Fruit fly (Drosophila melanogaster) whole organism, embryonic: ENCODE measurements around the gene brm.

Experiments used
- Bgb ChIP-seq: fragments of 200-800 bp; sonication (Bioruptor generic); IDR thresholded peaks from 2 replicates; pipeline ENCODE4 v1.3.6; 2022; ENCODE audit warnings: missing biosample characterization, missing genetic modification characterization; ENCODE audit not compliant: partially characterized antibody
- BtbVII ChIP-seq: fragments of 200-800 bp; sonication (Bioruptor generic); optimal IDR thresholded peaks from 3 replicates; lab custom pipeline; 2017; ENCODE audit warnings: missing biosample characterization, mild to moderate bottlenecking, missing genetic modification characterization
- CG10959 ChIP-seq: fragments of 200-800 bp; sonication (Bioruptor generic); IDR thresholded peaks from 2 replicates; pipeline ENCODE4 v1.3.6; 2022; ENCODE audit warnings: missing biosample characterization, missing genetic modification characterization
- CG11696 ChIP-seq: fragments of 200-800 bp; sonication (Bioruptor generic); IDR thresholded peaks from 2 replicates; pipeline ENCODE4 v1.3.6; 2022; ENCODE audit warnings: missing biosample characterization, missing genetic modification characterization
- CG12659 ChIP-seq: fragments of 200-800 bp; sonication (Bioruptor generic); optimal IDR thresholded peaks from 3 replicates; lab custom pipeline; 2017; ENCODE audit warnings: mild to moderate bottlenecking, missing biosample characterization, missing genetic modification reagents, missing genetic modification characterization
- CG12769 ChIP-seq: fragments of 200-800 bp; sonication (Bioruptor generic); optimal IDR thresholded peaks from 2 replicates; lab custom pipeline; 2019; ENCODE audit warnings: missing biosample characterization, mild to moderate bottlenecking, missing genetic modification characterization, moderate library complexity
- CG15601 ChIP-seq: fragments of 200-800 bp; sonication (Bioruptor generic); optimal IDR thresholded peaks from 3 replicates; lab custom pipeline; 2019; ENCODE audit warnings: missing biosample characterization, mild to moderate bottlenecking, missing genetic modification characterization, moderate library complexity
- CG17612 ChIP-seq: fragments of 200-800 bp; sonication (Bioruptor generic); IDR thresholded peaks from 2 replicates; pipeline ENCODE4 v1.3.6; 2022; ENCODE audit warnings: missing biosample characterization, missing genetic modification characterization
- CG1792 ChIP-seq: fragments of 200-800 bp; sonication (Bioruptor generic); optimal IDR thresholded peaks from 2 replicates; lab custom pipeline; 2016; ENCODE audit warnings: missing biosample characterization, missing genetic modification characterization
- CG31388 ChIP-seq: fragments of 200-800 bp; sonication (Bioruptor generic); optimal IDR thresholded peaks from 2 replicates; lab custom pipeline; 2016; ENCODE audit warnings: missing biosample characterization, missing genetic modification characterization
- CG32532 ChIP-seq: fragments of 200-800 bp; sonication (Bioruptor generic); IDR thresholded peaks from 2 replicates; pipeline ENCODE4 v1.3.6; 2022; ENCODE audit warnings: missing biosample characterization, missing genetic modification characterization
- CG32767 ChIP-seq: fragments of 200-800 bp; sonication (Bioruptor generic); IDR thresholded peaks from 2 replicates; pipeline ENCODE4 v1.3.6; 2022; ENCODE audit warnings: missing biosample characterization, missing genetic modification characterization
- CG4282 ChIP-seq: fragments of 200-800 bp; sonication (Bioruptor generic); optimal IDR thresholded peaks from 2 replicates; lab custom pipeline; 2016; ENCODE audit warnings: missing biosample characterization, missing genetic modification characterization
- CG43689 ChIP-seq: fragments of 200-800 bp; sonication (Bioruptor generic); IDR thresholded peaks from 2 replicates; pipeline ENCODE4 v1.3.6; 2022; ENCODE audit warnings: missing biosample characterization, missing genetic modification characterization
- CG6175 ChIP-seq: fragments of 200-800 bp; sonication (Bioruptor generic); IDR thresholded peaks from 3 replicates; pipeline ENCODE4 v1.3.6; 2022; ENCODE audit warnings: missing biosample characterization, missing genetic modification characterization
- CG6791 ChIP-seq: fragments of 200-800 bp; sonication (Bioruptor generic); IDR thresholded peaks from 3 replicates; pipeline ENCODE4 v1.3.6; 2022; ENCODE audit warnings: missing biosample characterization, missing genetic modification characterization; ENCODE audit not compliant: partially characterized antibody
- CG9609 ChIP-seq: fragments of 200-800 bp; sonication (Bioruptor generic); optimal IDR thresholded peaks from 3 replicates; lab custom pipeline; 2016; ENCODE audit warnings: missing biosample characterization, missing genetic modification characterization
- D19A ChIP-seq: fragments of 200-800 bp; optimal IDR thresholded peaks from 3 replicates; lab custom pipeline; 2019; ENCODE audit warnings: missing biosample characterization, mild to moderate bottlenecking, missing genetic modification characterization, moderate library complexity
- Doc2 ChIP-seq: fragments of 200-800 bp; sonication (Bioruptor generic); IDR thresholded peaks from 2 replicates; pipeline ENCODE4 v1.3.6; 2022; ENCODE audit warnings: missing biosample characterization, missing genetic modification characterization
- HHEX ChIP-seq: fragments of 200-800 bp; sonication (Bioruptor generic); optimal IDR thresholded peaks from 3 replicates; lab custom pipeline; 2017; ENCODE audit warnings: missing biosample characterization, mild to moderate bottlenecking, missing genetic modification characterization, missing genetic modification reagents
- HLH54F ChIP-seq: fragments of 200-800 bp; sonication (Bioruptor generic); optimal IDR thresholded peaks from 3 replicates; lab custom pipeline; 2016; ENCODE audit warnings: missing biosample characterization, missing genetic modification characterization
- MBD-R2 ChIP-seq: fragments of 200-800 bp; sonication (Bioruptor generic); IDR thresholded peaks from 2 replicates; pipeline ENCODE4 v1.3.6; 2022; ENCODE audit warnings: missing biosample characterization, missing genetic modification characterization
- Oaz ChIP-seq: fragments of 200-800 bp; sonication (Bioruptor generic); IDR thresholded peaks from 2 replicates; pipeline ENCODE4 v1.3.6; 2022; ENCODE audit warnings: missing biosample characterization, missing genetic modification characterization
- Opbp ChIP-seq: fragments of 200-800 bp; sonication (Bioruptor generic); IDR thresholded peaks from 3 replicates; pipeline ENCODE4 v1.3.6; 2022; ENCODE audit warnings: missing biosample characterization, missing genetic modification characterization; ENCODE audit not compliant: partially characterized antibody
- Six4 ChIP-seq: fragments of 200-800 bp; sonication (Bioruptor generic); optimal IDR thresholded peaks from 2 replicates; lab custom pipeline; 2016; ENCODE audit warnings: missing biosample characterization, missing genetic modification characterization
- Vsx1 ChIP-seq: fragments of 200-800 bp; sonication (Bioruptor generic); optimal IDR thresholded peaks from 2 replicates; lab custom pipeline; 2017; ENCODE audit warnings: missing biosample characterization, mild to moderate bottlenecking, missing genetic modification characterization, missing genetic modification reagents
- ara ChIP-seq: fragments of 200-800 bp; sonication (Bioruptor generic); IDR thresholded peaks from 2 replicates; pipeline ENCODE4 v1.3.6; 2022; ENCODE audit warnings: missing biosample characterization, missing genetic modification characterization
- bowl ChIP-seq: fragments of 200-800 bp; sonication (Bioruptor generic); IDR thresholded peaks from 2 replicates; pipeline ENCODE4 v1.3.6; 2022; ENCODE audit warnings: missing biosample characterization, missing genetic modification characterization
- bsh ChIP-seq, 2 experiments: fragments of 200-800 bp; sonication (Bioruptor generic); optimal IDR thresholded peaks; 2 replicates each; lab custom pipeline; 2017 to 2018; ENCODE audit warnings: mild to moderate bottlenecking in 2 of 2, missing biosample characterization in 2 of 2, missing genetic modification characterization in 2 of 2, moderate library complexity in 1 of 2
- cato ChIP-seq: fragments of 200-800 bp; sonication (Bioruptor generic); optimal IDR thresholded peaks from 2 replicates; lab custom pipeline; 2016; ENCODE audit warnings: missing biosample characterization, missing genetic modification characterization, borderline replicate concordance
- caup ChIP-seq: fragments of 200-800 bp; sonication (Bioruptor generic); optimal IDR thresholded peaks from 3 replicates; lab custom pipeline; 2017; ENCODE audit warnings: missing biosample characterization, mild to moderate bottlenecking, missing genetic modification characterization, moderate library complexity; ENCODE audit not compliant: severe bottlenecking
- chif ChIP-seq, 2 experiments: fragments of 200-800 bp; sonication (Bioruptor generic); optimal IDR thresholded peaks; 3 replicates each; lab custom pipeline; 2016; ENCODE audit warnings: missing biosample characterization in 2 of 2, missing genetic modification characterization in 2 of 2
- dm ChIP-seq: fragments of 200-800 bp; sonication (Bioruptor generic); optimal IDR thresholded peaks from 3 replicates; lab custom pipeline; 2016; ENCODE audit warnings: missing biosample characterization, missing genetic modification characterization
- dmrt99B ChIP-seq: fragments of 200-800 bp; sonication (Bioruptor generic); optimal IDR thresholded peaks from 2 replicates; lab custom pipeline; 2018; ENCODE audit warnings: missing biosample characterization, mild to moderate bottlenecking, missing genetic modification characterization, moderate library complexity
- emc ChIP-seq: fragments of 200-800 bp; sonication (Bioruptor generic); optimal IDR thresholded peaks from 2 replicates; lab custom pipeline; 2016; ENCODE audit warnings: missing biosample characterization, missing genetic modification characterization
- en ChIP-seq: fragments of 200-800 bp; sonication (Bioruptor generic); optimal IDR thresholded peaks from 2 replicates; lab custom pipeline; 2016; ENCODE audit warnings: missing biosample characterization, missing genetic modification characterization
- ftz-f1 ChIP-seq: fragments of 200-800 bp; sonication (Bioruptor generic); optimal IDR thresholded peaks from 2 replicates; lab custom pipeline; 2016; ENCODE audit warnings: missing biosample characterization, missing genetic modification characterization
- gsb ChIP-seq: fragments of 200-800 bp; sonication (Bioruptor generic); IDR thresholded peaks from 2 replicates; pipeline ENCODE4 v1.3.6; 2022; ENCODE audit warnings: missing biosample characterization, missing genetic modification characterization
- h ChIP-seq: fragments of >200 bp; optimal IDR thresholded peaks from 2 replicates; lab custom pipeline; 2017
- hkb ChIP-seq, 2 experiments: fragments of 200-800 bp in 1 of 2; fragments of >200 bp in 1 of 2; sonication (Bioruptor generic) in 1 of 2; IDR thresholded peaks in 1 of 2; optimal IDR thresholded peaks in 1 of 2; 2 replicates each; pipeline versions ENCODE4 v1.3.6 to Lab custom; 2017 to 2022; ENCODE audit warnings: missing biosample characterization in 1 of 2, missing genetic modification characterization in 1 of 2
- hth ChIP-seq: fragments of >200 bp; optimal IDR thresholded peaks from 2 replicates; lab custom pipeline; 2017; ENCODE audit warnings: inconsistent platforms
- nau ChIP-seq: fragments of 200-800 bp; sonication (Bioruptor generic); optimal IDR thresholded peaks from 3 replicates; lab custom pipeline; 2017; ENCODE audit warnings: missing biosample characterization, mild to moderate bottlenecking, missing genetic modification characterization, missing genetic modification reagents
- pita ChIP-seq: fragments of 200-800 bp; sonication (Bioruptor generic); optimal IDR thresholded peaks from 2 replicates; lab custom pipeline; 2017; ENCODE audit warnings: missing biosample characterization, mild to moderate bottlenecking, missing genetic modification characterization
- rib ChIP-seq: fragments of 200-800 bp; sonication (Bioruptor generic); IDR thresholded peaks from 2 replicates; pipeline ENCODE4 v1.3.6; 2022; ENCODE audit warnings: missing biosample characterization, missing genetic modification characterization
- sima ChIP-seq: fragments of 200-800 bp; sonication (Bioruptor generic); optimal IDR thresholded peaks from 2 replicates; lab custom pipeline; 2016; ENCODE audit warnings: missing biosample characterization, missing genetic modification characterization
- sna ChIP-seq: fragments of 200-800 bp; sonication (Bioruptor generic); IDR thresholded peaks from 2 replicates; pipeline ENCODE4 v1.3.6; 2022; ENCODE audit warnings: missing biosample characterization, missing genetic modification characterization; ENCODE audit not compliant: partially characterized antibody
- sqz ChIP-seq: fragments of 200-800 bp; sonication (Bioruptor generic); optimal IDR thresholded peaks from 3 replicates; lab custom pipeline; 2018; ENCODE audit warnings: missing biosample characterization, mild to moderate bottlenecking, missing genetic modification characterization
- ssp ChIP-seq: fragments of 200-800 bp; sonication (Bioruptor generic); IDR thresholded peaks from 2 replicates; pipeline ENCODE4 v1.3.6; 2022; ENCODE audit warnings: missing biosample characterization, missing genetic modification characterization
- tap ChIP-seq: fragments of 200-800 bp; optimal IDR thresholded peaks from 3 replicates; lab custom pipeline; 2019; ENCODE audit warnings: missing biosample characterization, mild to moderate bottlenecking, missing genetic modification characterization, moderate library complexity

The brm gene

DNA sequence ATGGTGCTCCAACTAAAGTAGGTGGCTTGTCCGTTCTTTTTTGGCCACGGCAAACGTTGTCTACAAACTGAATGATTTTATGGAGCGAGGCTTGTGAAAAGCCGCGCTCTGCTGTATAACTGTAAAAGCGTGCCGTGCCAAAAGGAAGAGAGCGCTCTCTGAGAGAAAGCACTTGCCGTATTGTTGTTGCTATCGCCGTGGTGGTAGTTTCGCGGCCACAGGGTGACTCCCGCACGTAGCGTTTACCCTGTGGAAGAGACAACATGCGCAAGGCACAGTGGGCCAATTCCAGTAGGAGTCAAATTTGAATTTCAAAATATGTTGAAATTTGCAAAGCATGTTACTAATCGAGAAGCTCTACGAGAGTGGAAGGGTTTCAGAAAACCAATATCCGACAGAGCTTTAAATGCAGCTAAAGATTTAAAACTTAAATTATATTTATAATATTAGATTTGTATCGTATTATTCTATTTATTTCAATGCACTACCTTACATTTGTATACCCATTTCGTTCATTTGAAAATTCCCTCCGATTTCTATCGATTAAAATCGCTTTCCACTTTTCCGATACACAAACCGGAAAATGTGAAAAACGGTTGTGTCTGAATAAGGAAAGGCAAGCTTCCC lies 57.7 kb downstream of the brm start, which contains the start of gene sff (continued):
- TF ChIP-seq Bgb (no peak), CG12659 (GFP tag; lab: Kevin White, UChicago) (peak; percentile 91), MBD-R2 (peak; percentile 76), hkb (optimal IDR thresholded peaks at IDR 0.05; lab: Kevin White, UChicago) (no peak), hkb (GFP tag; IDR thresholded peaks at IDR 0.05; lab: Robert Waterston, UW) (peak; percentile 93), hth (lab: Kevin White, UChicago) (no peak), CG12769 (tag; lab: Kevin White, UChicago) (peak; percentile 78), CG11696 (GFP tag; lab: Robert Waterston, UW) (peak; percentile 79), BtbVII (GFP tag; lab: Kevin White, UChicago) (peak; percentile 80), h (lab: Kevin White, UChicago) (no peak), bsh (GFP tag; optimal IDR thresholded peaks at IDR 0.05; lab: Kevin White, UChicago) (peak; percentile 34 to 92), CG17612 (GFP tag; lab: Robert Waterston, UW) (peak; percentile 49; the same call in 1 of the 2 replicates), HLH54F (peak; percentile 66), CG6175 (GFP tag; lab: Robert Waterston, UW) (peak; percentile 70; the same call in 2 of the 3 replicates), CG9609 (GFP tag; lab: Kevin White, UChicago) (peak; percentile 71), sqz (GFP tag; lab: Kevin White, UChicago) (peak; percentile 65), CG43689 (GFP tag; lab: Robert Waterston, UW) (no peak), dmrt99B (peak; percentile 84), sima (GFP tag; lab: Kevin White, UChicago) (no peak), dm (GFP tag; lab: Kevin White, UChicago) (peak; percentile 50), rib (GFP tag; lab: Robert Waterston, UW) (0 out of 2 replicates have a peak, but pooled peaks have one; percentile 48), sna (no peak), chif (GFP tag; optimal IDR thresholded peaks at IDR 0.05; lab: Kevin White, UChicago) (peak in 1 of 2 experiments; percentile 81), CG1792 (GFP tag; lab: Kevin White, UChicago) (no peak), emc (GFP tag; lab: Kevin White, UChicago) (no peak), CG6791 (peak; percentile 37; the same call in 1 of the 3 replicates), tap (tag; lab: Kevin White, UChicago) (peak; percentile 80), CG32767 (peak; percentile 84), Doc2 (GFP tag; lab: Robert Waterston, UW) (peak; percentile 57; the same call in 1 of the 2 replicates), cato (GFP tag; lab: Kevin White, UChicago) (peak; percentile 88), ftz-f1 (GFP tag; lab: Kevin White, UChicago) (peak; percentile 15), CG10959 (GFP tag; lab: Robert Waterston, UW) (peak; percentile 81), en (GFP tag; lab: Kevin White, UChicago) (peak; percentile 33), Vsx1 (GFP tag; lab: Kevin White, UChicago) (peak; percentile 68), ara (peak; percentile 87), pita (GFP tag; lab: Kevin White, UChicago) (peak; percentile 32), Six4 (GFP tag; lab: Kevin White, UChicago) (peak; percentile 83), ssp (peak; percentile 75), gsb (GFP tag; lab: Robert Waterston, UW) (peak; percentile 69), D19A (tag; lab: Kevin White, UChicago) (peak; percentile 85), nau (GFP tag; lab: Kevin White, UChicago) (peak; percentile 80), bowl (0 out of 2 replicates have a peak, but pooled peaks have one; percentile 51), caup (peak; percentile 85), CG31388 (GFP tag; lab: Kevin White, UChicago) (peak; percentile 72), CG4282 (GFP tag; lab: Kevin White, UChicago) (peak; percentile 41), HHEX (peak; percentile 89), Oaz (GFP tag; lab: Robert Waterston, UW) (peak; percentile 77), CG15601 (tag; lab: Kevin White, UChicago) (peak; percentile 79), CG32532 (GFP tag; lab: Robert Waterston, UW) (peak; percentile 86), Opbp (no peak)
